Worm (Caenorhabditis elegans) whole organism, L2 larva: ENCODE data around the gene F18E9.1.

Experiments used
- C34F6.9 ChIP-seq: fragments of 150-350 bp; optimal IDR thresholded peaks from 2 replicates; lab custom pipeline; 2014; ENCODE audit warnings: missing biosample characterization, missing genetic modification characterization
- F13H6.1 ChIP-seq: sonication (generic microtip); optimal IDR thresholded peaks from 2 replicates; lab custom pipeline; 2016; ENCODE audit warnings: missing genetic modification characterization, missing compliant biosample characterization
- Y55F3AM.14 ChIP-seq: fragments of 200-800 bp; sonication (Bioruptor generic); optimal IDR thresholded peaks from 2 replicates; lab custom pipeline; 2018; ENCODE audit warnings: mild to moderate bottlenecking, missing genetic modification characterization, missing compliant biosample characterization
- aly-2 ChIP-seq: fragments of 150-350 bp; optimal IDR thresholded peaks from 2 replicates; lab custom pipeline; 2014; ENCODE audit warnings: missing biosample characterization, missing genetic modification characterization
- ama-1 ChIP-seq: fragments of 150-350 bp; optimal IDR thresholded peaks from 2 replicates; lab custom pipeline; 2018; ENCODE audit warnings: inconsistent platforms
- ceh-16 ChIP-seq: fragments of 150-350 bp; optimal IDR thresholded peaks from 2 replicates; lab custom pipeline; 2014; ENCODE audit warnings: missing biosample characterization, missing genetic modification characterization
- crh-2 ChIP-seq: sonication (generic microtip); optimal IDR thresholded peaks from 2 replicates; lab custom pipeline; 2017; ENCODE audit warnings: missing biosample characterization, missing genetic modification characterization
- elt-1 ChIP-seq: fragments of 150-350 bp; optimal IDR thresholded peaks from 2 replicates; lab custom pipeline; 2014; ENCODE audit warnings: missing biosample characterization, missing genetic modification characterization
- elt-3 ChIP-seq: sonication (generic microtip); optimal IDR thresholded peaks from 2 replicates; lab custom pipeline; 2017; ENCODE audit warnings: missing biosample characterization, missing genetic modification characterization
- fos-1 ChIP-seq: fragments of 150-350 bp; optimal IDR thresholded peaks from 2 replicates; lab custom pipeline; 2014; ENCODE audit warnings: missing biosample characterization, missing genetic modification characterization
- lin-11 ChIP-seq: fragments of 150-350 bp; sonication (generic microtip); optimal IDR thresholded peaks from 2 replicates; lab custom pipeline; 2014; ENCODE audit warnings: missing biosample characterization, missing genetic modification characterization, inconsistent platforms, mixed read lengths
- lin-13 ChIP-seq: fragments of 150-350 bp; optimal IDR thresholded peaks from 2 replicates; lab custom pipeline; 2014; ENCODE audit warnings: missing biosample characterization, missing genetic modification reagents, missing genetic modification characterization
- lsy-2 ChIP-seq, 2 experiments: fragments of 150-350 bp in 1 of 2; sonication (generic microtip) in 1 of 2; optimal IDR thresholded peaks; 2 replicates each; lab custom pipeline; 2014 to 2017; ENCODE audit warnings: missing biosample characterization in 2 of 2, missing genetic modification characterization in 2 of 2
- mab-5 ChIP-seq: fragments of 150-350 bp; optimal IDR thresholded peaks from 2 replicates; lab custom pipeline; 2014; ENCODE audit warnings: missing biosample characterization, missing genetic modification characterization
- mdl-1 ChIP-seq, 2 experiments: fragments of 150-350 bp in 1 of 2; sonication (generic microtip) in 1 of 2; optimal IDR thresholded peaks; 2 replicates each; lab custom pipeline; 2017; ENCODE audit warnings: missing biosample characterization in 2 of 2, missing genetic modification characterization in 2 of 2
- nhr-10 ChIP-seq: sonication (generic microtip); optimal IDR thresholded peaks from 2 replicates; lab custom pipeline; 2017; ENCODE audit warnings: missing biosample characterization, missing genetic modification characterization
- nhr-12 ChIP-seq: fragments of 150-350 bp; optimal IDR thresholded peaks from 2 replicates; lab custom pipeline; 2014; ENCODE audit warnings: missing biosample characterization, missing genetic modification characterization
- nhr-129 ChIP-seq: fragments of 150-350 bp; optimal IDR thresholded peaks from 2 replicates; lab custom pipeline; 2014; ENCODE audit warnings: missing biosample characterization, missing genetic modification characterization
- nhr-21 ChIP-seq: fragments of 150-350 bp; optimal IDR thresholded peaks from 2 replicates; lab custom pipeline; 2014; ENCODE audit warnings: missing biosample characterization, missing genetic modification characterization
- nhr-237 ChIP-seq: fragments of 150-350 bp; optimal IDR thresholded peaks from 2 replicates; lab custom pipeline; 2014; ENCODE audit warnings: missing biosample characterization, missing genetic modification characterization
- nhr-6 ChIP-seq: fragments of 150-350 bp; optimal IDR thresholded peaks from 2 replicates; lab custom pipeline; 2014; ENCODE audit warnings: missing biosample characterization, missing genetic modification characterization
- nhr-77 ChIP-seq: fragments of 150-350 bp; optimal IDR thresholded peaks from 2 replicates; lab custom pipeline; 2014; ENCODE audit warnings: missing biosample characterization, missing genetic modification characterization
- sem-4 ChIP-seq: fragments of 150-350 bp; optimal IDR thresholded peaks from 2 replicates; lab custom pipeline; 2014; ENCODE audit warnings: missing biosample characterization, missing genetic modification reagents, missing genetic modification characterization
- sma-3 ChIP-seq: sonication (generic microtip); optimal IDR thresholded peaks from 2 replicates; lab custom pipeline; 2016; ENCODE audit warnings: missing genetic modification reagents, missing genetic modification characterization, missing compliant biosample characterization
- sma-9 ChIP-seq, 2 experiments: fragments of 150-350 bp in 1 of 2; sonication (generic microtip) in 1 of 2; optimal IDR thresholded peaks; 2 replicates each; lab custom pipeline; 2014 to 2016; ENCODE audit warnings: missing genetic modification characterization in 2 of 2, mild to moderate bottlenecking in 1 of 2, missing biosample characterization in 1 of 2, missing compliant biosample characterization in 1 of 2, missing genetic modification reagents in 1 of 2, moderate library complexity in 1 of 2
- snpc-4 ChIP-seq: fragments of 150-350 bp; optimal IDR thresholded peaks from 2 replicates; lab custom pipeline; 2014; ENCODE audit warnings: missing biosample characterization, missing genetic modification characterization
- unc-55 ChIP-seq: fragments of 150-350 bp; sonication (generic microtip); optimal IDR thresholded peaks from 3 replicates; lab custom pipeline; 2014; ENCODE audit warnings: missing biosample characterization, missing genetic modification reagents, missing genetic modification characterization
- zag-1 ChIP-seq: fragments of 150-350 bp; optimal IDR thresholded peaks from 2 replicates; lab custom pipeline; 2014; ENCODE audit warnings: missing biosample characterization, missing genetic modification characterization
- ztf-1 ChIP-seq: fragments of 200-800 bp; sonication (Bioruptor generic); conservative IDR thresholded peaks from 2 replicates; pipeline ENCODE4 v1.3.6; 2022; ENCODE audit warnings: missing genetic modification characterization, missing compliant biosample characterization
- ztf-11 ChIP-seq: sonication (generic microtip); optimal IDR thresholded peaks from 2 replicates; lab custom pipeline; 2017; ENCODE audit warnings: missing biosample characterization, missing genetic modification characterization

Gene F18E9.1

ce11 chrX:8623840-8624591, 22.7 kb downstream of the F18E9.1 start:
- TF ChIP-seq C34F6.9 (tag; lab: Kevin White, UChicago) (peak; percentile 24), sma-9 (GFP tag; optimal IDR thresholded peaks at IDR 0.05; lab: Kevin White, UChicago) (peak; percentile 15), sma-9 (tag; optimal IDR thresholded peaks at IDR 0.05; lab: Kevin White, UChicago) (no peak), nhr-129 (tag; lab: Kevin White, UChicago) (peak; percentile 24), sma-3 (GFP tag; lab: Kevin White, UChicago) (no peak), nhr-21 (peak; percentile 22), fos-1 (peak; percentile 24), unc-55 (peak; percentile 26), F13H6.1 (tag; lab: Kevin White, UChicago) (peak; percentile 19), ztf-11 (tag; lab: Kevin White, UChicago) (no peak)

DNA sequence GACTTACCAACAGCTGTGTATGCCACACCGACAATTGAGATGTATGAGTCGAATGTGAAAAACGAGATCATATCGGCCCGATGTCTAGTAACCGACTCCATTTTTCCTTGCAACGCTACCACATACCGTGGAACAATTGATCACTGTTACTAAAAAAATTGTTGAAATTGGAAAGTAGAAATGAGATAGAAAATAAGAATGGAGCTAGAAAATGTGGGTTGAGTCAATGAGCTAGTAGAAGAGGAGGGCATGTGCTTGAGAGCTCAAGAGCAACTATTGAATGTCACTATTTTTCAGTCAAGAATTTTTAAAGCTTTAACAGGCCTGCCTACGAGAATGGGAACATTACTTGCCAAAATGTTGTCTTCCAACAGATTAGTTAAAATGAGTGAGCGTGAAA, 23.8 kb downstream of the F18E9.1 start, which contains the start of gene K01A12.3:
K01A12.3 (minus strand) TSS at position 101 of the 400 bp plus-strand sequence.
- TF ChIP-seq nhr-6 (no peak), C34F6.9 (tag; lab: Kevin White, UChicago) (no peak), elt-3 (tag; lab: Kevin White, UChicago) (no peak), unc-55 (no peak), lsy-2 (tag; optimal IDR thresholded peaks at IDR 0.05; lab: Kevin White, UChicago) (no peak), mab-5 (tag; lab: Kevin White, UChicago) (no peak), mdl-1 (tag; optimal IDR thresholded peaks at IDR 0.05; lab: Kevin White, UChicago) (no peak), lin-11 (tag; lab: Kevin White, UChicago) (no peak), crh-2 (tag; lab: Kevin White, UChicago) (no peak), ztf-11 (tag; lab: Kevin White, UChicago) (no peak), F13H6.1 (tag; lab: Kevin White, UChicago) (no peak), elt-1 (no peak), lin-13 (no peak), sem-4 (tag; lab: Kevin White, UChicago) (no peak), nhr-129 (tag; lab: Kevin White, UChicago) (no peak), fos-1 (no peak), nhr-237 (no peak), sma-9 (GFP tag; optimal IDR thresholded peaks at IDR 0.05; lab: Kevin White, UChicago) (no peak), sma-9 (tag; optimal IDR thresholded peaks at IDR 0.05; lab: Kevin White, UChicago) (no peak), nhr-21 (no peak)

DNA sequence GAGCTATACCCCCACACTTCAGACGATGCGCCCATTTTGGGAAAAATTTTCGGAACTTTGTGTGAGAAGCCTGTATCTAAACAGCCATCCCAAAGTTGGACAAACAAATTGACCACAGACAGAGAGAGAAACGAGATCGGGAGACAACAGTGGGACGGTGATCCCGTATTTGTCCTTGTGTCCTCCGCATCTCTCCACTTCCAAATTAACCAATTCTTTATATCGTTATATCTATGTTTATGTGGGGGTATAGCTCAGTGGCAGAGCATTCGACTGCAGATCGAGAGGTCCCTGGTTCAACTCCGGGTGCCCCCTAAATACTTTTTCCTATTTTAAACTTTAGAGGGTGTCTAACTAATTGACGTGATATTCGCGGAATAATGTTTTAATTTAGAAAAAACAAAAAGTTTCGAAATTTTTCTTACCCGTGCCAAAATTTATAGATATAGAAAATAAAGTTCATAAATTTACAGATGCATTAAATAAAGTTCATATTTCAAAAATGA, 37.4 kb downstream of the F18E9.1 start:
- TF ChIP-seq nhr-12 (no peak), fos-1 (no peak), Y55F3AM.14 (peak; percentile 15), sma-3 (GFP tag; lab: Kevin White, UChicago) (peak; percentile 15), nhr-10 (tag; lab: Kevin White, UChicago) (no peak), ztf-11 (tag; lab: Kevin White, UChicago) (no peak), ama-1 (lab: Kevin White, UChicago) (no peak), ceh-16 (tag; lab: Kevin White, UChicago) (no peak), nhr-21 (peak; percentile 12), nhr-77 (tag; lab: Kevin White, UChicago) (no peak)

DNA sequence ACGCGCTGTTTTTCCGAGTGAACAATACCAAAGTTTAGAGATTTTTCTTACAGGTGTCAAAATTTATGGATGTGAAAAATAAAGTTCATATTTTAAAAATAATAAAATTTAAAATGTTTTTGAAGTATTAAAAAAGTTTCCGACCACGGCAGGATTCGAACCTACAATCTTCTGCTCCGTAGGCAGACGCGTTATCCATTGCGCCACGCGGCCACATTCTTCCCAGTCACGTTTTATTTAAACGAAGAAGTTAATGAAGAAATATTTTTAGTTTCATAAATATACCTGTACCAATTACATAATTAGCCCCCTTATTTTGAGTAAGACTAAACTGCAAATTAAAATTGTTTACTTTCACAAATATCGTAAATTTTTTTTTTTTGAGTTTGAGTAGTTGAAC, 39.3 kb downstream of the F18E9.1 start:
- TF ChIP-seq fos-1: peak; percentile 1
- peak; percentile 11 for TF ChIP-seq crh-2 (tag; lab: Kevin White, UChicago)
- peak; percentile 13 for TF ChIP-seq sma-3 (GFP tag; lab: Kevin White, UChicago)
- TF ChIP-seq F13H6.1 (tag; lab: Kevin White, UChicago): no peak
- TF ChIP-seq sma-9 (GFP tag; optimal IDR thresholded peaks at IDR 0.05; lab: Kevin White, UChicago): peak; percentile 18
- TF ChIP-seq sma-9 (tag; optimal IDR thresholded peaks at IDR 0.05; lab: Kevin White, UChicago): no peak

DNA sequence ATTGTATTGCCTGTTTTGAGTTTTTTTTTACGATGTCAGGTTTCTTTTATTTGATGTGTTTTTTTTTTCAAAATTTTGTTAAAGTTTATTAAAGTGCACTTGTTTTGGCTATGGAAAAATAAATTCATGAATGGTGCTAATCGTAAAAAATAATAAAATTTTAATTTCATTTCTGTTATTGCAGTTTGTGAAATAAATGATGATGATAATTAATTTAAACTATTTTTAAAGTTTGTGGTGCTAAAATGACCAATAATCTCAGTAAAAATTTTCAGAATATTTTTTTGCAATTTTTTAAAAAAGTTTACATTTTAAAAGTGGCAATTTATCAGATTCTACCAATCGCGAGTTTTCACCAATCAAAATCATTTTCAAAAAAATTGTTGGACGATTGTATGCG, 42.5 kb downstream of the F18E9.1 start, which contains the start of gene stg-2:
stg-2 (minus strand) TSS at position 101 of the 400 bp plus-strand sequence.
- no peak for TF ChIP-seq ztf-1 (GFP tag; lab: Robert Waterston, UW)
- no peak for TF ChIP-seq C34F6.9 (tag; lab: Kevin White, UChicago)
- TF ChIP-seq zag-1 (tag; lab: Kevin White, UChicago): no peak
- no peak for TF ChIP-seq snpc-4
- TF ChIP-seq aly-2 (tag; lab: Kevin White, UChicago): no peak
